Fruit fly (Drosophila melanogaster): Measurements from ENCODE around the gene CG4229.
A peak's percentile ranks its signal among the peaks of the same experiment; 100 is the strongest.

The CG4229 gene

dm6 chr3L:16574307-16574946 is 17.8 kb downstream of the CG4229 start, which contains the start of gene mbf1 (continued):
- TF ChIP-seq CoRest (tag; optimal IDR thresholded peaks at IDR 0.05) = peak; percentile 42
- TF ChIP-seq fu2 (GFP tag; optimal IDR thresholded peaks at IDR 0.05) = no peak
- TF ChIP-seq chinmo (GFP tag; IDR thresholded peaks at IDR 0.05; ENCODE audit: partially characterized antibody) = no peak
- 0 out of 3 replicates have a peak, but pooled peaks have one; percentile 13 for TF ChIP-seq mld (GFP tag; IDR thresholded peaks at IDR 0.05; ENCODE audit: partially characterized antibody)
- TF ChIP-seq CG11456 (GFP tag; IDR thresholded peaks at IDR 0.05) = no peak
- TF ChIP-seq en (GFP tag; optimal IDR thresholded peaks at IDR 0.05) = no peak
- no peak for TF ChIP-seq rib (GFP tag; IDR thresholded peaks at IDR 0.05)
- no peak for TF ChIP-seq wor (GFP tag; IDR thresholded peaks at IDR 0.05)
- no peak for TF ChIP-seq odd (GFP tag; optimal IDR thresholded peaks at IDR 0.05)
- no peak for TF ChIP-seq CG9215 (GFP tag; IDR thresholded peaks at IDR 0.05)
- no peak for TF ChIP-seq Hr3 (GFP tag; optimal IDR thresholded peaks at IDR 0.05)
- TF ChIP-seq ap (GFP tag; IDR thresholded peaks at IDR 0.05) = no peak
- TF ChIP-seq p53 (GFP tag; optimal IDR thresholded peaks at IDR 0.05) = no peak
- TF ChIP-seq Sox102F (GFP tag; optimal IDR thresholded peaks at IDR 0.05) = no peak
- no peak for TF ChIP-seq CG18476 (GFP tag; optimal IDR thresholded peaks at IDR 0.05)
- TF ChIP-seq CG13424 (tag; optimal IDR thresholded peaks at IDR 0.05) = peak; percentile 18
- no peak for TF ChIP-seq HLH54F (GFP tag; optimal IDR thresholded peaks at IDR 0.05)
- TF ChIP-seq CG10543 (GFP tag; optimal IDR thresholded peaks at IDR 0.05) = no peak
- TF ChIP-seq lilli (GFP tag; optimal IDR thresholded peaks at IDR 0.05) = peak; percentile 53
- peak; percentile 97 for TF ChIP-seq gfzf (GFP tag; optimal IDR thresholded peaks at IDR 0.05)
- no peak for TF ChIP-seq CG31224 (GFP tag; IDR thresholded peaks at IDR 0.05)
- no peak for TF ChIP-seq lbe (GFP tag; optimal IDR thresholded peaks at IDR 0.05)
- TF ChIP-seq lola (GFP tag; optimal IDR thresholded peaks at IDR 0.05) = no peak
- TF ChIP-seq nerfin-1 (tag; optimal IDR thresholded peaks at IDR 0.05) = peak; percentile 92
- TF ChIP-seq CG11723 (GFP tag; optimal IDR thresholded peaks at IDR 0.05) = no peak
- TF ChIP-seq oc (tag; optimal IDR thresholded peaks at IDR 0.05) = peak; percentile 48
- peak; percentile 91 for TF ChIP-seq YL-1 (GFP tag; optimal IDR thresholded peaks at IDR 0.05)
- TF ChIP-seq Hand (GFP tag; optimal IDR thresholded peaks at IDR 0.05) = no peak
- TF ChIP-seq pho (GFP tag; optimal IDR thresholded peaks at IDR 0.05) = peak; percentile 37
- TF ChIP-seq z (GFP tag; IDR thresholded peaks at IDR 0.05) = no peak
- peak; percentile 52 for TF ChIP-seq CG8924 (tag; optimal IDR thresholded peaks at IDR 0.05)
- TF ChIP-seq Blimp-1 (GFP tag; optimal IDR thresholded peaks at IDR 0.05) = no peak
- TF ChIP-seq fd64A (GFP tag; optimal IDR thresholded peaks at IDR 0.05) = no peak
- TF ChIP-seq CG6175 (GFP tag; IDR thresholded peaks at IDR 0.05) = no peak
- peak; percentile 10 for TF ChIP-seq dmrt11E (tag; optimal IDR thresholded peaks at IDR 0.05)
- TF ChIP-seq CG31441 (GFP tag; IDR thresholded peaks at IDR 0.05) = 0 out of 2 replicates have a peak, but pooled peaks have one; percentile 20
- TF ChIP-seq cg (GFP tag; optimal IDR thresholded peaks at IDR 0.05) = no peak
- peak; percentile 80 for TF ChIP-seq CG12659 (GFP tag; optimal IDR thresholded peaks at IDR 0.05)
- no peak for TF ChIP-seq ci (GFP tag; IDR thresholded peaks at IDR 0.05)
- TF ChIP-seq CG1832 (GFP tag; optimal IDR thresholded peaks at IDR 0.05) = no peak
- TF ChIP-seq croc (GFP tag; conservative IDR thresholded peaks at IDR 0.05) = no peak
- TF ChIP-seq D19A (tag; optimal IDR thresholded peaks at IDR 0.05) = no peak
- TF ChIP-seq Sin3A (optimal IDR thresholded peaks at IDR 0.05) = peak; percentile 88
- TF ChIP-seq CG4328 (GFP tag; optimal IDR thresholded peaks at IDR 0.05) = no peak
- peak; percentile 31 for TF ChIP-seq tin (GFP tag; optimal IDR thresholded peaks at IDR 0.05)
- no peak for TF ChIP-seq sr (GFP tag; IDR thresholded peaks at IDR 0.05)
- no peak for TF ChIP-seq Six4 (GFP tag; optimal IDR thresholded peaks at IDR 0.05)
- peak; percentile 62 for TF ChIP-seq phol (tag; optimal IDR thresholded peaks at IDR 0.05)
- TF ChIP-seq CG12769 (tag; optimal IDR thresholded peaks at IDR 0.05) = peak; percentile 32
- TF ChIP-seq hkb (optimal IDR thresholded peaks at IDR 0.05) = no peak
- no peak for TF ChIP-seq hkb (GFP tag; IDR thresholded peaks at IDR 0.05)
